Fruit fly (Drosophila melanogaster) whole organism: ENCODE results near the gene Usp14.

Experiments used
- CG8478 ChIP-seq: fragments of >200 bp; optimal IDR thresholded peaks from 2 replicates; lab custom pipeline; 2018; ENCODE audit warnings: inconsistent platforms
- pan ChIP-seq: fragments of >200 bp; optimal IDR thresholded peaks from 2 replicates; lab custom pipeline; 2017
- usp ChIP-seq: fragments of >200 bp; optimal IDR thresholded peaks from 2 replicates; lab custom pipeline; 2017; ENCODE audit warnings: missing biosample characterization, missing genetic modification characterization, mixed read lengths

DNA sequence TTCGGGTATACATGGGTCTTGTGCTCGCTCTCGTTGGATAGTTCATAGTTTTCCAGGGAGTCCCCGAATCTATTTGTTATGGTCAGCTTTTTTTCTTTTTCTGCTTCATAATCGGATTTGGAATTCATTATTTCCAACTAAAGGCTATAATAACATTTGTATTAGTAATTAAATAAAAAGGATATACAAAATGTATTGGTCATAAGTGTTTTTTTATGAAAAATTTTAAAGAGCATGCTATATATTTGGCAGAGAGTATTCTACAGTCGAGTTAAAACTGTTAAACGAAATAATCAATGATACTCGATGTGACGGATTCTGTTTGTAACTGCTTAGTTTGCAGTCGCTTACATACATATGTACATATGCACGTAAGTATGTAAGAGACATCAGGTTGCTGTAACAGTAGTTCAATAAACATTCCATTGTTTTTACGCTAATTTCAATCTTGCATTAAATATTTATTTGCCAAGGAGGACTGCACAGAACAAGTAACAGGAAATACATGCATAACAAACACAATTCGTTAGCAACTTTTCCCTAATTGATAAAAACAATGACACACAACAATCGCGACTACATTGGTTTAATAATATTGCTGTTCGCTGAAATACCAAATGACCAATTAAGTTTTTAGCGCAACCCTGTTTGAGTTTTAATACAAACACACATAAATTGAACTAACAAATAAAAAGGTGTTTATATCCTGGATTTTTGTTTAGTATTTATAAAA, 15.0 kb downstream of the Usp14 start:
- TF ChIP-seq usp (GFP tag; lab: Kevin White, UChicago) (no peak), CG8478 (no peak), pan (no peak)
